Worm (Caenorhabditis elegans): ENCODE measurements around the gene C31G12.3.

DNA sequence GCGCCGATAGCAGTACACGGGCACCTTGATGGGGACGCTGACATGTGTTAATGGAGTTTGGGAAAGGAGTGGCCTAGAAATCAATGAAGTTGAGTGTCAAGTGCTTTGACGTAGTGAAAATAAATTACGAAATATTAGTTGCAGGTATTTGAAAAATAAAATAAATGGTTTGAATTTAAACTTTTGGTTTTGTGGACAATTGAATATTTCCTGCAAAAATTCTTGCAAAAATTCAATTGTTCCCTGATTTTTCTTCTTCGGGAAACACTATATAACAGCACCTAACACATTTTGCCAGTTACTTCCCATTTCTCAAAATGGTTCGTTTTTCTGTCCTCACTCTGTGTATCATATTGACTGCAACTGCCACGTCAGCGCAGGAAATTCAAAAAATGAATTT, 42.5 kb upstream of the C31G12.3 start, which contains the start of gene Y37H2A.13:
- TF ChIP-seq him-1 (tag; optimal IDR thresholded peaks at IDR 0.05) (no peak), dao-5 (tag; optimal IDR thresholded peaks at IDR 0.05) (no peak)

Data from whole organism, L4/young adult.